Worm (Caenorhabditis elegans) whole organism, L2 larva: ENCODE measurements around the gene sams-1.

Source experiments
- egl-27 ChIP-seq: sonication (generic microtip); optimal IDR thresholded peaks from 3 replicates; lab custom pipeline; 2017; ENCODE audit warnings: missing biosample characterization, missing genetic modification reagents, missing genetic modification characterization
- lin-39 ChIP-seq: fragments of 150-350 bp; optimal IDR thresholded peaks from 2 replicates; lab custom pipeline; 2014; ENCODE audit warnings: missing biosample characterization, missing genetic modification reagents, missing genetic modification characterization
- nhr-12 ChIP-seq: fragments of 150-350 bp; optimal IDR thresholded peaks from 2 replicates; lab custom pipeline; 2014; ENCODE audit warnings: missing biosample characterization, missing genetic modification characterization

- TF ChIP-seq lin-39 (tag; lab: Kevin White, UChicago) (no peak), egl-27 (no peak), nhr-12 (no peak)
Observed at ce11 chrX:11996606-11997005, 30.8 kb downstream of the sams-1 start.
